Worm (Caenorhabditis elegans) whole organism, L1 larva: ENCODE results near the gene C46C2.7.

Experiments
- C34B4.2 ChIP-seq: sonication (generic microtip); optimal IDR thresholded peaks from 2 replicates; lab custom pipeline; 2017; ENCODE audit warnings: mild to moderate bottlenecking, missing genetic modification characterization, missing compliant biosample characterization
- blmp-1 ChIP-seq: fragments of 150-350 bp; optimal IDR thresholded peaks from 2 replicates; lab custom pipeline; 2014; ENCODE audit warnings: missing biosample characterization, missing genetic modification characterization
- ceh-63 ChIP-seq: fragments of 200-800 bp; sonication (Bioruptor generic); optimal IDR thresholded peaks from 2 replicates; lab custom pipeline; 2018; ENCODE audit warnings: mild to moderate bottlenecking, missing genetic modification characterization, missing compliant biosample characterization
- elt-3 ChIP-seq, 6 experiments: fragments of 150-350 bp in 1 of 6; sonication (generic microtip); optimal IDR thresholded peaks; 2 replicates each; lab custom pipeline; 2017 to 2018; ENCODE audit warnings: missing biosample characterization in 6 of 6, missing genetic modification characterization in 6 of 6, inconsistent platforms in 1 of 6
- ets-5 ChIP-seq: fragments of 200-800 bp; sonication (Bioruptor generic); IDR thresholded peaks from 2 replicates; pipeline ENCODE4 v1.3.6; 2022; ENCODE audit warnings: missing genetic modification characterization, missing compliant biosample characterization
- fkh-10 ChIP-seq: sonication (generic microtip); optimal IDR thresholded peaks from 2 replicates; lab custom pipeline; 2017; ENCODE audit warnings: missing biosample characterization, missing genetic modification reagents, missing genetic modification characterization
- hlh-4 ChIP-seq: sonication (generic microtip); optimal IDR thresholded peaks from 2 replicates; lab custom pipeline; 2016; ENCODE audit warnings: mild to moderate bottlenecking, missing genetic modification characterization, missing compliant biosample characterization
- jun-1 ChIP-seq: fragments of 150-350 bp; optimal IDR thresholded peaks from 2 replicates; lab custom pipeline; 2014; ENCODE audit warnings: missing biosample characterization, missing genetic modification reagents, missing genetic modification characterization
- lin-15B ChIP-seq: fragments of 150-350 bp; sonication (generic microtip); optimal IDR thresholded peaks from 3 replicates; lab custom pipeline; 2014; ENCODE audit warnings: missing biosample characterization, missing genetic modification characterization
- lin-35 ChIP-seq, 2 experiments: fragments of 150-350 bp; optimal IDR thresholded peaks; 2 replicates each; lab custom pipeline; 2014; ENCODE audit warnings: missing biosample characterization in 2 of 2, missing genetic modification characterization in 2 of 2, missing genetic modification reagents in 2 of 2
- lir-3 ChIP-seq: sonication (generic microtip); optimal IDR thresholded peaks from 2 replicates; lab custom pipeline; 2016; ENCODE audit warnings: mild to moderate bottlenecking, missing genetic modification characterization, moderate library complexity, missing compliant biosample characterization; ENCODE audit not compliant: poor library complexity
- mab-9 ChIP-seq: fragments of 200-800 bp; sonication (Bioruptor generic); IDR thresholded peaks from 2 replicates; pipeline ENCODE4 v1.3.6; 2022; ENCODE audit warnings: missing genetic modification reagents, missing genetic modification characterization, missing compliant biosample characterization
- nhr-19 ChIP-seq: fragments of 200-800 bp; sonication (Bioruptor generic); conservative IDR thresholded peaks from 2 replicates; pipeline ENCODE4 v1.3.6; 2022; ENCODE audit warnings: missing genetic modification characterization, missing compliant biosample characterization
- snu-23 ChIP-seq: sonication (generic microtip); optimal IDR thresholded peaks from 2 replicates; lab custom pipeline; 2016; ENCODE audit warnings: missing genetic modification characterization, missing compliant biosample characterization
- sox-4 ChIP-seq: sonication (generic microtip); optimal IDR thresholded peaks from 2 replicates; lab custom pipeline; 2016; ENCODE audit warnings: missing genetic modification characterization, missing compliant biosample characterization
- tbx-2 ChIP-seq: sonication (generic microtip); optimal IDR thresholded peaks from 2 replicates; lab custom pipeline; 2016; ENCODE audit warnings: missing genetic modification characterization, missing compliant biosample characterization
- unc-130 ChIP-seq: fragments of 150-350 bp; optimal IDR thresholded peaks from 2 replicates; lab custom pipeline; 2017; ENCODE audit warnings: missing biosample characterization, missing genetic modification characterization, inconsistent platforms
- unc-30 ChIP-seq: sonication (generic microtip); optimal IDR thresholded peaks from 2 replicates; lab custom pipeline; 2017; ENCODE audit warnings: missing biosample characterization, missing genetic modification characterization
- ztf-4 ChIP-seq: fragments of 150-350 bp; optimal IDR thresholded peaks from 2 replicates; lab custom pipeline; 2014; ENCODE audit warnings: missing biosample characterization, missing genetic modification characterization

Gene C46C2.7

DNA sequence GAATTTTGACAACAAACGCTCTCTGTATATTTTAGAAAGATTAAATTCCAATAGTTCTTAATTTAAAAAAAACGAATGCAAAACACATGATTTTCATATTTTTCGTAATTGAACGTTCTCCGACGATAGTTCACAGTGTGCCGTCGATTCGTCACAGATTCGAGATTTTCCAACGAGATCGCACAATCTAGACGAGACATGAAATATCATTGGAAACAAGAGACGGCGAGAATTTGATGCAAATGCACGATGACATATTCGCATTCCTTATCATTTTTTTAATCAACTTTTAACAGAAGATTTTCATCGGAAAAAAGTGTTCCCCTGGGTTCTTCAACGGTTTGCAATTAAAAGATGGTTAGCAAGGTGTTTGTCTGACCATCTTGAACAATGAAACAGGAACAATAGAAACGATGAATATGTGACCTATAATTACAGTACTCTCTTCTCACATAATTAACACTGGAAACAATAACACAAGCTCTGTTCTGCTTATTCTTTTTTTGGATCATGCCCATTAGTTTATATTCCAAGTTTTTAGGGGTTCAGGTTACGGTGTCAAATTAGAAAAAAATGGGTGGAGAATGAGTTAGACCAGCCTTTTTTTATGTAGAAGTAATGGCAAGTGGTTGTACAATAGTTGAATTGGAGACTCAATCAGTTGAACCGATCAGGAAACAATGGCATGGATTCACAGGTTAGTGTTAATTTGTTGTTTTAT, 38.0 kb downstream of the C46C2.7 start, which contains the start of gene Y11D7A.3:
Gene Y11D7A.3 (plus strand): TSS at position 671 of the 721 bp plus-strand sequence.
- no peak for TF ChIP-seq ztf-4 (tag; lab: Kevin White, UChicago)
- TF ChIP-seq elt-3 (tag; optimal IDR thresholded peaks at IDR 0.05; lab: Kevin White, UChicago) = peak in 1 of 6 experiments; percentile 65
- TF ChIP-seq ceh-63 (GFP tag; lab: Kevin White, UChicago) = no peak
- TF ChIP-seq tbx-2 (tag; lab: Kevin White, UChicago) = peak; percentile 15
- TF ChIP-seq unc-130 (tag; lab: Kevin White, UChicago) = peak; percentile 58
- TF ChIP-seq hlh-4 (tag; lab: Kevin White, UChicago) = no peak
- TF ChIP-seq lin-35 (GFP tag; optimal IDR thresholded peaks at IDR 0.05; lab: Kevin White, UChicago) = peak in 1 of 2 experiments; percentile 11

DNA sequence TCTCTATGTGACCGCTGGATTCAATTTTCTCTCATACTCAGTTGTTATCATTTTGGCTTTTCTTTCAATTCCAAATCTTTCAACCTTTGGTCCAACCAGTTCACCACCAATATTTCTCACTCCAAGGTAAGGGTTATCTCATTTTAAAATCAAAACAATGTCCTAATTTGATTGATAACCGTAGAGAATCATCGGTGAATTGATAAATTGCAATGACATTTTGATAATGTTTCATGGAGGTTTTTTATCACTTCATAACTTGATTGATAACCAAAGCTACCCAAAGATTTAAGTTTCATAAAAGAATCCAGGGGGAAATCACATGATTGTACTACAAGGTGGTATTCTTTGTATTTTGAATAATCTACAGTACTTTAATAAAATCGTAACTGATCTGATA, 44.5 kb downstream of the C46C2.7 start:
- no peak for TF ChIP-seq mab-9
- no peak for TF ChIP-seq lin-15B (tag; lab: Kevin White, UChicago)
- no peak for TF ChIP-seq jun-1 (tag; lab: Kevin White, UChicago)
- peak; percentile 12 for TF ChIP-seq blmp-1 (tag; lab: Kevin White, UChicago)
- peak in 1 of 6 experiments; percentile 73 for TF ChIP-seq elt-3 (tag; optimal IDR thresholded peaks at IDR 0.05; lab: Kevin White, UChicago)
- no peak for TF ChIP-seq snu-23

DNA sequence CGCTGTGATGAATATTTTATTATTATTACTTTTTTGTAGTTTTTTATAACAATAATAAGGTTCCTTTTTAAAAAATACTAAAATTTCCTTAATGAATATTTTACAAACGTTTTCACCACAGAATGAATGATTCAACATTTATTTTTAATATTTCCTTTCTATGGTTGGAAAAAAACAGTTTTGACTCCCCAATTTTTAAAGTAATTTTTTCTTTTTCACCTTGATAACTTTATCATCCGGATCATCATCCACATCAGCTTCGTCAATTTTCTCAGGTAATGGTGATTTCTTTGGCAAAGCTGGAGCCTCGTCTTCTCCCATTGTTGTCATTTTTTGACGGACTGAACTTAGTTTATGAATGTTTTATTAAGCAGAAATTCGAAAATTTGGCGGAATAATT, 49.0 kb downstream of the C46C2.7 start, which contains the start of gene rab-28:
Gene rab-28 (minus strand): TSS at position 343 of the 400 bp plus-strand sequence.
- TF ChIP-seq unc-130 (tag; lab: Kevin White, UChicago) = no peak
- no peak for TF ChIP-seq jun-1 (tag; lab: Kevin White, UChicago)
- no peak for TF ChIP-seq nhr-19 (GFP tag; lab: Robert Waterston, UW)
- no peak for TF ChIP-seq C34B4.2
- TF ChIP-seq sox-4 (tag; lab: Kevin White, UChicago) = no peak
- no peak for TF ChIP-seq unc-30
- TF ChIP-seq ets-5 (GFP tag; lab: Robert Waterston, UW) = no peak
- no peak for TF ChIP-seq lir-3 (tag; lab: Kevin White, UChicago)

DNA sequence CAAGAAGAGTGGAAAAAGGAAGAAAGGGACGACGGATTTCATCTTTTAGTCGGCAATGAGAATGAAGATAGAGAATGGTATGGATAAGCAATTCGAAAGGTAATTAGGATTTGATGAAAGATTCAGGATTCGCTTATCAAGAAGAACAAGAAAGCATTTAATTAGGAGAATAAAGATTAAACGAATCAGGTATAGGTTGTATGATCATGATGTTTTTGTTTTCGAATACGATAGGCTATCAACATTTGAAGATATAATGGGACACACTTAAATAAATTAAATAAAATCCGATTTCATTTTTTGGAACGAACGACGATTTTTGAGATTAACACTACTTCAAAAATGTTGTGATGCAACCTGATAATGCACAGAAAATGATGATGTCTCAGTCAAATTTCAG, 50.8 kb downstream of the C46C2.7 start, which contains the start of gene Y11D7A.5:
Gene Y11D7A.5 (minus strand): TSS at position 101 of the 400 bp plus-strand sequence.
- TF ChIP-seq blmp-1 (tag; lab: Kevin White, UChicago) = peak; percentile 20
- no peak for TF ChIP-seq fkh-10
